In the genomic region with DNA sequence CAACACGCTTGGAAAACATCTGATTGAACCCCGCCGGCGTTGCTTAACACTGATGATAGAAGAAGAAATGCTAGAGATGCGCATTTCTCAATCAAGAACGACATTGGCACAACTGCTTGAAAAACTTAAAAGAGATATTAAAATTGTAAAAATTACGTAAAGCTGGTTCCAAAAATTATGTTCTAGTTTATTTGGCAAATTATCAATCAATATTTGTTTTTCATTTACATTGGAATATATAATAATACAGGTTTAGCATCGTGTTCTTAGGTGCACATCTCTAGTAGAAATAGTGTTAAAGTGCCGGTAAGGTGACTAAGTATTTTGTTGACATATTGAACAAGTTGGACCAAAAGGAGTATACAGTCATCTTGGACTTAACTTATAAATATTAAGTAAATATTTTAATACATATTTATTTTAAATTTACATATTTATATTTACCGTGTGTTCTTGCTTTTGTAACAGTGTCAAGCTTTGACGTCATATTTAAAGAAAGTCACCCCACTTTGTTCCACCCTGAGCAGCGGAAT, we compare ENCODE assay signal across 1 fruit fly cellular context.
TF ChIP-seq lines count a peak whose summit lies in the region.

A gene (minus strand): TSS at position 25 of the 533 bp plus-strand sequence.
A gene (plus strand): TSS at position 282 of the 533 bp plus-strand sequence.

TF ChIP-seq in whole organism, embryonic, 481 proteins besides CTCF, POLR2A, EP300 and RAD21 (continued from another document and continues in another):
- TF ChIP-seq so (GFP tag; IDR thresholded peaks at IDR 0.05; lab: Robert Waterston, UW) (peak; percentile 87), CG7372 (GFP tag; IDR thresholded peaks at IDR 0.05; lab: Robert Waterston, UW) (peak; percentile 92), CG10209 (GFP tag; optimal IDR thresholded peaks at IDR 0.05; lab: Kevin White, UChicago) (peak; percentile 95), ac (GFP tag; optimal IDR thresholded peaks at IDR 0.05; lab: Kevin White, UChicago) (peak; percentile 55), psq (GFP tag; optimal IDR thresholded peaks at IDR 0.05; lab: Kevin White, UChicago) (peak; percentile 85), Hmr (GFP tag; optimal IDR thresholded peaks at IDR 0.05; lab: Kevin White, UChicago) (peak; percentile 94), BEAF-32 (GFP tag; optimal IDR thresholded peaks at IDR 0.05; lab: Kevin White, UChicago) (peak; percentile 87), CG13624 (GFP tag; optimal IDR thresholded peaks at IDR 0.05; lab: Kevin White, UChicago) (peak; percentile 96), CG10274 (GFP tag; optimal IDR thresholded peaks at IDR 0.05; lab: Kevin White, UChicago) (peak; percentile 81), dan (GFP tag; IDR thresholded peaks at IDR 0.05; lab: Robert Waterston, UW) (peak; percentile 86), CG8089 (GFP tag; optimal IDR thresholded peaks at IDR 0.05; lab: Kevin White, UChicago) (peak; percentile 93), CG6765 (GFP tag; optimal IDR thresholded peaks at IDR 0.05; lab: Kevin White, UChicago) (peak; percentile 82), Nf-YA (GFP tag; IDR thresholded peaks at IDR 0.05; lab: Robert Waterston, UW) (peak; percentile 73; the same call in 1 of the 2 replicates), Pdp1 (GFP tag; optimal IDR thresholded peaks at IDR 0.05; lab: Kevin White, UChicago) (peak; percentile 95 to 97), Blimp-1 (GFP tag; optimal IDR thresholded peaks at IDR 0.05; lab: Kevin White, UChicago) (peak; percentile 91), bcd (GFP tag; optimal IDR thresholded peaks at IDR 0.05; lab: Kevin White, UChicago) (peak; percentile 95), CG4854 (GFP tag; optimal IDR thresholded peaks at IDR 0.05; lab: Kevin White, UChicago) (peak; percentile 94), fd102C (GFP tag; optimal IDR thresholded peaks at IDR 0.05; lab: Kevin White, UChicago) (peak; percentile 67), CG33557 (GFP tag; optimal IDR thresholded peaks at IDR 0.05; lab: Kevin White, UChicago) (peak; percentile 95), ems (GFP tag; optimal IDR thresholded peaks at IDR 0.05; lab: Kevin White, UChicago) (peak; percentile 96), Mad (GFP tag; optimal IDR thresholded peaks at IDR 0.05; lab: Kevin White, UChicago) (peak; percentile 93), p53 (GFP tag; optimal IDR thresholded peaks at IDR 0.05; lab: Kevin White, UChicago) (peak; percentile 78), Sox100B (GFP tag; optimal IDR thresholded peaks at IDR 0.05; lab: Kevin White, UChicago) (peak; percentile 93), Adf1 (GFP tag; IDR thresholded peaks at IDR 0.05; lab: Robert Waterston, UW) (peak; percentile 66), lov (optimal IDR thresholded peaks at IDR 0.05; lab: Kevin White, UChicago) (no peak), lov (GFP tag; IDR thresholded peaks at IDR 0.05; lab: Robert Waterston, UW) (peak; percentile 86; the same call in 2 of the 3 replicates), NK7.1 (GFP tag; optimal IDR thresholded peaks at IDR 0.05; lab: Kevin White, UChicago) (peak; percentile 86), CG7556 (GFP tag; optimal IDR thresholded peaks at IDR 0.05; lab: Kevin White, UChicago) (peak; percentile 94), CkIIα-i1 (GFP tag; IDR thresholded peaks at IDR 0.05; lab: Robert Waterston, UW) (no peak), Hey (tag; optimal IDR thresholded peaks at IDR 0.05; lab: Kevin White, UChicago) (peak; percentile 76), Atf3 (GFP tag; optimal IDR thresholded peaks at IDR 0.05; lab: Kevin White, UChicago) (peak; percentile 94), ato (GFP tag; IDR thresholded peaks at IDR 0.05; lab: Robert Waterston, UW; ENCODE audit: partially characterized antibody) (no peak), CG8944 (GFP tag; optimal IDR thresholded peaks at IDR 0.05; lab: Kevin White, UChicago) (peak; percentile 97), H15 (GFP tag; IDR thresholded peaks at IDR 0.05; lab: Robert Waterston, UW) (peak; percentile 90), CG1603 (tag; optimal IDR thresholded peaks at IDR 0.05; lab: Kevin White, UChicago) (peak; percentile 93), usp (GFP tag; optimal IDR thresholded peaks at IDR 0.05; lab: Kevin White, UChicago) (no peak), Aef1 (GFP tag; IDR thresholded peaks at IDR 0.05; lab: Robert Waterston, UW) (peak; percentile 94), dysf (GFP tag; IDR thresholded peaks at IDR 0.05; lab: Robert Waterston, UW) (peak; percentile 96), HmgZ (tag; optimal IDR thresholded peaks at IDR 0.05; lab: Kevin White, UChicago) (peak; percentile 97), danr (GFP tag; IDR thresholded peaks at IDR 0.05; lab: Robert Waterston, UW) (peak; percentile 87), HLH54F (GFP tag; optimal IDR thresholded peaks at IDR 0.05; lab: Kevin White, UChicago) (peak; percentile 97), CG12391 (tag; optimal IDR thresholded peaks at IDR 0.05; lab: Kevin White, UChicago) (peak; percentile 98), CG13296 (GFP tag; optimal IDR thresholded peaks at IDR 0.05; lab: Kevin White, UChicago) (peak; percentile 92), CG32767 (GFP tag; IDR thresholded peaks at IDR 0.05; lab: Robert Waterston, UW) (peak; percentile 92), Hr39 (optimal IDR thresholded peaks at IDR 0.05; lab: Kevin White, UChicago) (no peak), sr (GFP tag; IDR thresholded peaks at IDR 0.05; lab: Robert Waterston, UW) (peak; percentile 48; the same call in 2 of the 3 replicates), CG15011 (GFP tag; optimal IDR thresholded peaks at IDR 0.05; lab: Kevin White, UChicago) (peak; percentile 83), ftz-f1 (GFP tag; optimal IDR thresholded peaks at IDR 0.05; lab: Kevin White, UChicago) (peak; percentile 72), CG12744 (GFP tag; optimal IDR thresholded peaks at IDR 0.05; lab: Kevin White, UChicago) (peak; percentile 93), CG33213 (GFP tag; optimal IDR thresholded peaks at IDR 0.05; lab: Kevin White, UChicago) (peak; percentile 94), vvl (GFP tag; IDR thresholded peaks at IDR 0.05; lab: Robert Waterston, UW) (peak; percentile 95), gem (tag; optimal IDR thresholded peaks at IDR 0.05; lab: Kevin White, UChicago) (peak; percentile 98), CG4360 (GFP tag; IDR thresholded peaks at IDR 0.05; lab: Robert Waterston, UW) (peak; percentile 52), Doc3 (GFP tag; IDR thresholded peaks at IDR 0.05; lab: Robert Waterston, UW; ENCODE audit: partially characterized antibody) (peak; percentile 80), crc (GFP tag; optimal IDR thresholded peaks at IDR 0.05; lab: Kevin White, UChicago) (peak; percentile 88), CG11247 (GFP tag; IDR thresholded peaks at IDR 0.05; lab: Robert Waterston, UW) (peak; percentile 92), CG12769 (tag; optimal IDR thresholded peaks at IDR 0.05; lab: Kevin White, UChicago) (peak; percentile 95), CG3726 (GFP tag; IDR thresholded peaks at IDR 0.05; lab: Robert Waterston, UW) (peak; percentile 75; the same call in 2 of the 3 replicates), mld (GFP tag; IDR thresholded peaks at IDR 0.05; lab: Robert Waterston, UW; ENCODE audit: partially characterized antibody) (peak; percentile 43; the same call in 1 of the 3 replicates), CG31365 (tag; optimal IDR thresholded peaks at IDR 0.05; lab: Kevin White, UChicago) (peak; percentile 76), ranshi (GFP tag; IDR thresholded peaks at IDR 0.05; lab: Robert Waterston, UW) (peak; percentile 95), cas (GFP tag; IDR thresholded peaks at IDR 0.05; lab: Robert Waterston, UW) (peak; percentile 67), CG17385 (GFP tag; optimal IDR thresholded peaks at IDR 0.05; lab: Kevin White, UChicago) (peak; percentile 99), ci (GFP tag; IDR thresholded peaks at IDR 0.05; lab: Robert Waterston, UW) (peak; percentile 88), CG43689 (GFP tag; IDR thresholded peaks at IDR 0.05; lab: Robert Waterston, UW) (peak; percentile 78), CG31441 (GFP tag; IDR thresholded peaks at IDR 0.05; lab: Robert Waterston, UW) (peak; percentile 94), prd (optimal IDR thresholded peaks at IDR 0.05; lab: Kevin White, UChicago) (no peak), prd (GFP tag; IDR thresholded peaks at IDR 0.05; lab: Robert Waterston, UW) (peak; percentile 97), CG11695 (GFP tag; IDR thresholded peaks at IDR 0.05; lab: Robert Waterston, UW) (peak; percentile 87), CG30431 (GFP tag; optimal IDR thresholded peaks at IDR 0.05; lab: Kevin White, UChicago) (peak; percentile 91), CG1529 (GFP tag; optimal IDR thresholded peaks at IDR 0.05; lab: Kevin White, UChicago) (peak; percentile 86), H2.0 (GFP tag; IDR thresholded peaks at IDR 0.05; lab: Robert Waterston, UW) (peak; percentile 84), CG32772 (GFP tag; IDR thresholded peaks at IDR 0.05; lab: Robert Waterston, UW) (peak; percentile 93), ssp (GFP tag; IDR thresholded peaks at IDR 0.05; lab: Robert Waterston, UW) (peak; percentile 89), ewg (GFP tag; optimal IDR thresholded peaks at IDR 0.05; lab: Kevin White, UChicago) (peak; percentile 87), Vsx1 (GFP tag; optimal IDR thresholded peaks at IDR 0.05; lab: Kevin White, UChicago) (peak; percentile 80), CG11456 (GFP tag; IDR thresholded peaks at IDR 0.05; lab: Robert Waterston, UW) (peak; percentile 90), sna (GFP tag; IDR thresholded peaks at IDR 0.05; lab: Robert Waterston, UW; ENCODE audit: partially characterized antibody) (peak; percentile 72; the same call in 1 of the 2 replicates), CG1602 (GFP tag; optimal IDR thresholded peaks at IDR 0.05; lab: Kevin White, UChicago) (peak; percentile 97), Sox102F (GFP tag; optimal IDR thresholded peaks at IDR 0.05; lab: Kevin White, UChicago) (peak; percentile 95), esg (GFP tag; conservative IDR thresholded peaks at IDR 0.05; lab: Robert Waterston, UW) (peak; percentile 91), br (optimal IDR thresholded peaks at IDR 0.05; lab: Kevin White, UChicago) (no peak), CG2889 (GFP tag; IDR thresholded peaks at IDR 0.05; lab: Robert Waterston, UW) (peak; percentile 91), CG4820 (GFP tag; optimal IDR thresholded peaks at IDR 0.05; lab: Kevin White, UChicago) (peak; percentile 96), Hr78 (GFP tag; optimal IDR thresholded peaks at IDR 0.05; lab: Kevin White, UChicago) (peak in 1 of 2 experiments; percentile 77), en (GFP tag; optimal IDR thresholded peaks at IDR 0.05; lab: Kevin White, UChicago) (peak; percentile 83), nau (GFP tag; optimal IDR thresholded peaks at IDR 0.05; lab: Kevin White, UChicago) (peak; percentile 83), Trl (optimal IDR thresholded peaks at IDR 0.05; lab: Kevin White, UChicago) (no peak), Trl (GFP tag; optimal IDR thresholded peaks at IDR 0.05; lab: Kevin White, UChicago) (peak; percentile 96), CG18764 (GFP tag; optimal IDR thresholded peaks at IDR 0.05; lab: Kevin White, UChicago) (peak; percentile 95), CG6854 (GFP tag; optimal IDR thresholded peaks at IDR 0.05; lab: Kevin White, UChicago) (peak; percentile 67), mirr (GFP tag; optimal IDR thresholded peaks at IDR 0.05; lab: Kevin White, UChicago) (peak; percentile 90), trem (tag; optimal IDR thresholded peaks at IDR 0.05; lab: Kevin White, UChicago) (peak; percentile 94), fru (optimal IDR thresholded peaks at IDR 0.05; lab: Kevin White, UChicago) (no peak), ap (GFP tag; IDR thresholded peaks at IDR 0.05; lab: Robert Waterston, UW) (peak; percentile 73), Optix (GFP tag; IDR thresholded peaks at IDR 0.05; lab: Robert Waterston, UW) (peak; percentile 58; the same call in 2 of the 3 replicates), Dip3 (GFP tag; optimal IDR thresholded peaks at IDR 0.05; lab: Kevin White, UChicago) (peak; percentile 97), CG7839 (tag; optimal IDR thresholded peaks at IDR 0.05; lab: Kevin White, UChicago) (peak; percentile 96), CG14860 (GFP tag; IDR thresholded peaks at IDR 0.05; lab: Robert Waterston, UW; ENCODE audit: partially characterized antibody) (peak; percentile 74; the same call in 2 of the 3 replicates), CG17568 (GFP tag; optimal IDR thresholded peaks at IDR 0.05; lab: Kevin White, UChicago) (peak; percentile 86), trh (GFP tag; optimal IDR thresholded peaks at IDR 0.05; lab: Kevin White, UChicago) (peak; percentile 93), ab (GFP tag; optimal IDR thresholded peaks at IDR 0.05; lab: Kevin White, UChicago) (peak; percentile 89), gce (GFP tag; IDR thresholded peaks at IDR 0.05; lab: Robert Waterston, UW) (peak; percentile 63; the same call in 1 of the 3 replicates), CG9215 (GFP tag; IDR thresholded peaks at IDR 0.05; lab: Robert Waterston, UW) (peak; percentile 95), otp (GFP tag; IDR thresholded peaks at IDR 0.05; lab: Robert Waterston, UW) (peak; percentile 79), CG7987 (GFP tag; optimal IDR thresholded peaks at IDR 0.05; lab: Kevin White, UChicago) (peak; percentile 70), Dbx (GFP tag; IDR thresholded peaks at IDR 0.05; lab: Robert Waterston, UW) (peak; percentile 96), CG7271 (tag; optimal IDR thresholded peaks at IDR 0.05; lab: Kevin White, UChicago) (peak; percentile 80), hb (GFP tag; IDR thresholded peaks at IDR 0.05; lab: Robert Waterston, UW; ENCODE audit: partially characterized antibody) (no peak), pb (GFP tag; optimal IDR thresholded peaks at IDR 0.05; lab: Kevin White, UChicago) (peak; percentile 84), CG16779 (GFP tag; IDR thresholded peaks at IDR 0.05; lab: Robert Waterston, UW) (0 out of 2 replicates have a peak, but pooled peaks have one; percentile 47), CG6689 (GFP tag; IDR thresholded peaks at IDR 0.05; lab: Robert Waterston, UW) (peak; percentile 99), ERR (GFP tag; optimal IDR thresholded peaks at IDR 0.05; lab: Kevin White, UChicago) (peak; percentile 89), grn (GFP tag; optimal IDR thresholded peaks at IDR 0.05; lab: Kevin White, UChicago) (peak; percentile 61), CG4707 (GFP tag; optimal IDR thresholded peaks at IDR 0.05; lab: Kevin White, UChicago) (peak; percentile 54), slou (GFP tag; optimal IDR thresholded peaks at IDR 0.05; lab: Kevin White, UChicago) (peak; percentile 96), Mes4 (GFP tag; optimal IDR thresholded peaks at IDR 0.05; lab: Kevin White, UChicago) (peak; percentile 87), CG18262 (tag; optimal IDR thresholded peaks at IDR 0.05; lab: Kevin White, UChicago) (peak; percentile 94), CG8765 (GFP tag; IDR thresholded peaks at IDR 0.05; lab: Robert Waterston, UW) (peak; percentile 92), jigr1 (GFP tag; IDR thresholded peaks at IDR 0.05; lab: Robert Waterston, UW) (peak; percentile 86; the same call in 2 of the 3 replicates), CG7745 (tag; optimal IDR thresholded peaks at IDR 0.05; lab: Kevin White, UChicago) (no peak), CG2712 (tag; optimal IDR thresholded peaks at IDR 0.05; lab: Kevin White, UChicago) (peak; percentile 96)
